Worm (Caenorhabditis elegans) whole organism, young adult: ENCODE measurements around the gene fbxa-157.
"Not testable (repeated sequence)": the region's sequence is repeated elsewhere in the genome, so short reads cannot be mapped to it uniquely, and the experiment has no call there.

Experiments
- B0336.3 ChIP-seq: fragments of 200-800 bp; sonication (Bioruptor generic); IDR thresholded peaks from 2 replicates; pipeline ENCODE4 v1.3.6; 2022; ENCODE audit warnings: missing genetic modification characterization, missing compliant biosample characterization
- D2030.7 ChIP-seq: fragments of 200-800 bp; sonication (Bioruptor generic); IDR thresholded peaks from 2 replicates; pipeline ENCODE4 v1.3.6; 2022; ENCODE audit warnings: missing genetic modification reagents, missing genetic modification characterization, missing compliant biosample characterization
- F23B12.7 ChIP-seq: sonication (generic microtip); optimal IDR thresholded peaks from 2 replicates; lab custom pipeline; 2017; ENCODE audit warnings: missing genetic modification characterization, mild to moderate bottlenecking, missing compliant biosample characterization, antibody characterized with exemption, moderate library complexity; ENCODE audit not compliant: insufficient read depth
- F33H1.4 ChIP-seq: fragments of 200-800 bp; sonication (Bioruptor generic); IDR thresholded peaks from 2 replicates; pipeline ENCODE4 v1.3.6; 2022; ENCODE audit warnings: missing genetic modification reagents, missing genetic modification characterization, missing compliant biosample characterization
- F52B5.7 ChIP-seq: sonication (generic microtip); optimal IDR thresholded peaks from 2 replicates; lab custom pipeline; 2016; ENCODE audit warnings: mild to moderate bottlenecking, missing genetic modification characterization, missing compliant biosample characterization
- attf-6 ChIP-seq: fragments of 200-800 bp; sonication (Bioruptor generic); IDR thresholded peaks from 2 replicates; pipeline ENCODE4 v1.3.6; 2022; ENCODE audit warnings: missing genetic modification reagents, missing genetic modification characterization, missing compliant biosample characterization
- bed-1 ChIP-seq: fragments of 200-800 bp; sonication (Bioruptor generic); IDR thresholded peaks from 2 replicates; pipeline ENCODE4 v1.3.6; 2022; ENCODE audit warnings: missing genetic modification reagents, missing genetic modification characterization, missing compliant biosample characterization
- ccch-3 ChIP-seq: fragments of 200-800 bp; sonication (Bioruptor generic); optimal IDR thresholded peaks from 2 replicates; lab custom pipeline; 2018; ENCODE audit warnings: mild to moderate bottlenecking, missing genetic modification characterization, missing compliant biosample characterization
- cebp-1 ChIP-seq, 2 experiments: fragments of 200-800 bp in 1 of 2; sonication (Bioruptor generic) in 1 of 2; sonication (generic microtip) in 1 of 2; IDR thresholded peaks in 1 of 2; optimal IDR thresholded peaks in 1 of 2; 2 replicates each; pipeline versions ENCODE4 v1.3.6 to Lab custom; 2017 to 2022; ENCODE audit warnings: missing compliant biosample characterization in 2 of 2, missing genetic modification characterization in 2 of 2, mild to moderate bottlenecking in 1 of 2, missing genetic modification reagents in 1 of 2, moderate library complexity in 1 of 2
- ceh-58 ChIP-seq: fragments of 200-800 bp; sonication (Bioruptor generic); IDR thresholded peaks from 2 replicates; pipeline ENCODE4 v1.3.6; 2022; ENCODE audit warnings: missing genetic modification characterization, missing compliant biosample characterization
- dpff-1 ChIP-seq: sonication (generic microtip); optimal IDR thresholded peaks from 2 replicates; lab custom pipeline; 2017; ENCODE audit warnings: mild to moderate bottlenecking, missing genetic modification characterization, missing compliant biosample characterization
- dpl-1 ChIP-seq: fragments of 150-350 bp; optimal IDR thresholded peaks from 2 replicates; lab custom pipeline; 2014; ENCODE audit warnings: missing biosample characterization, missing genetic modification reagents, missing genetic modification characterization
- egl-18 ChIP-seq: fragments of 200-800 bp; sonication (Bioruptor generic); IDR thresholded peaks from 2 replicates; pipeline ENCODE4 v1.3.6; 2022; ENCODE audit warnings: missing genetic modification reagents, missing genetic modification characterization, missing compliant biosample characterization
- egrh-3 ChIP-seq: fragments of 200-800 bp; sonication (Bioruptor generic); IDR thresholded peaks from 2 replicates; pipeline ENCODE4 v1.3.6; 2022; ENCODE audit warnings: missing genetic modification reagents, missing genetic modification characterization, missing compliant biosample characterization
- ekl-4 ChIP-seq: fragments of 200-800 bp; sonication (Bioruptor generic); IDR thresholded peaks from 2 replicates; pipeline ENCODE4 v1.3.6; 2022; ENCODE audit warnings: missing genetic modification reagents, missing genetic modification characterization, missing compliant biosample characterization
- fkh-3 ChIP-seq: sonication (generic microtip); optimal IDR thresholded peaks from 2 replicates; lab custom pipeline; 2016; ENCODE audit warnings: mild to moderate bottlenecking, missing genetic modification characterization, missing compliant biosample characterization
- gei-17 ChIP-seq: fragments of 200-800 bp; sonication (Bioruptor generic); optimal IDR thresholded peaks from 2 replicates; lab custom pipeline; 2018; ENCODE audit warnings: mild to moderate bottlenecking, missing genetic modification characterization, missing compliant biosample characterization
- him-1 ChIP-seq: sonication (generic microtip); optimal IDR thresholded peaks from 2 replicates; lab custom pipeline; 2016; ENCODE audit warnings: missing genotype, missing genetic modification reagents, missing genetic modification characterization, missing compliant biosample characterization
- lag-1 ChIP-seq: fragments of 200-800 bp; sonication (Bioruptor generic); IDR thresholded peaks from 2 replicates; pipeline ENCODE4 v1.3.6; 2022; ENCODE audit warnings: missing genetic modification reagents, missing genetic modification characterization, missing compliant biosample characterization
- lin-26 ChIP-seq: fragments of 200-800 bp; sonication (Bioruptor generic); IDR thresholded peaks from 2 replicates; pipeline ENCODE4 v1.3.6; 2022; ENCODE audit warnings: missing genetic modification reagents, missing genetic modification characterization, missing compliant biosample characterization
- lin-54 ChIP-seq: fragments of 200-800 bp; sonication (Bioruptor generic); optimal IDR thresholded peaks from 2 replicates; lab custom pipeline; 2018; ENCODE audit warnings: mild to moderate bottlenecking, missing genetic modification characterization, missing compliant biosample characterization
- lsl-1 ChIP-seq: fragments of 200-800 bp; sonication (Bioruptor generic); optimal IDR thresholded peaks from 2 replicates; lab custom pipeline; 2018; ENCODE audit warnings: mild to moderate bottlenecking, missing genetic modification characterization, moderate library complexity, missing compliant biosample characterization
- madf-6 ChIP-seq: fragments of 200-800 bp; sonication (Bioruptor generic); IDR thresholded peaks from 2 replicates; pipeline ENCODE4 v1.3.6; 2022; ENCODE audit warnings: missing genetic modification reagents, missing genetic modification characterization, missing compliant biosample characterization
- madf-8 ChIP-seq: fragments of 200-800 bp; sonication (Bioruptor generic); conservative IDR thresholded peaks from 2 replicates; pipeline ENCODE4 v1.3.6; 2022; ENCODE audit warnings: missing genetic modification reagents, missing genetic modification characterization, missing compliant biosample characterization
- mcd-1 ChIP-seq: fragments of 200-800 bp; sonication (Bioruptor generic); IDR thresholded peaks from 2 replicates; pipeline ENCODE4 v1.3.6; 2022; ENCODE audit warnings: missing genetic modification reagents, missing genetic modification characterization, missing compliant biosample characterization
- nfya-2 ChIP-seq: fragments of 200-800 bp; sonication (Bioruptor generic); IDR thresholded peaks from 2 replicates; pipeline ENCODE4 v1.3.6; 2022; ENCODE audit warnings: missing genetic modification reagents, missing genetic modification characterization, missing compliant biosample characterization
- nfyb-1 ChIP-seq: fragments of 200-800 bp; sonication (Bioruptor generic); IDR thresholded peaks from 2 replicates; pipeline ENCODE4 v1.3.6; 2022; ENCODE audit warnings: missing genetic modification reagents, missing genetic modification characterization, missing compliant biosample characterization
- nhr-120 ChIP-seq: fragments of 200-800 bp; sonication (Bioruptor generic); IDR thresholded peaks from 2 replicates; pipeline ENCODE4 v1.3.6; 2022; ENCODE audit warnings: missing genetic modification characterization, missing compliant biosample characterization
- nhr-27 ChIP-seq: fragments of 200-800 bp; sonication (Bioruptor generic); optimal IDR thresholded peaks from 2 replicates; lab custom pipeline; 2018; ENCODE audit warnings: mild to moderate bottlenecking, missing genetic modification characterization, moderate library complexity, missing compliant biosample characterization
- repo-1 ChIP-seq: sonication (generic microtip); optimal IDR thresholded peaks from 2 replicates; lab custom pipeline; 2017; ENCODE audit warnings: mild to moderate bottlenecking, missing genetic modification characterization, missing compliant biosample characterization
- sdz-38 ChIP-seq: sonication (generic microtip); optimal IDR thresholded peaks from 2 replicates; lab custom pipeline; 2016; ENCODE audit warnings: missing genotype, missing genetic modification characterization, missing compliant biosample characterization
- sptf-2 ChIP-seq: fragments of 200-800 bp; sonication (Bioruptor generic); optimal IDR thresholded peaks from 2 replicates; lab custom pipeline; 2018; ENCODE audit warnings: mild to moderate bottlenecking, missing genetic modification characterization, missing compliant biosample characterization
- tlf-1 ChIP-seq: fragments of 200-800 bp; sonication (Bioruptor generic); optimal IDR thresholded peaks from 2 replicates; lab custom pipeline; 2018; ENCODE audit warnings: mild to moderate bottlenecking, missing genetic modification characterization, missing compliant biosample characterization
- xnd-1 ChIP-seq: sonication (generic microtip); optimal IDR thresholded peaks from 2 replicates; lab custom pipeline; 2016; ENCODE audit warnings: missing genotype, missing genetic modification reagents, missing genetic modification characterization, missing compliant biosample characterization
- zfh-2 ChIP-seq: fragments of 200-800 bp; sonication (Bioruptor generic); conservative IDR thresholded peaks from 2 replicates; pipeline ENCODE4 v1.3.6; 2022; ENCODE audit warnings: missing genetic modification reagents, missing genetic modification characterization, missing compliant biosample characterization
- ztf-25 ChIP-seq: fragments of 200-800 bp; sonication (Bioruptor generic); IDR thresholded peaks from 2 replicates; pipeline ENCODE4 v1.3.6; 2022; ENCODE audit warnings: missing genetic modification reagents, missing genetic modification characterization, missing compliant biosample characterization
- ztf-6 ChIP-seq: fragments of 200-800 bp; sonication (Bioruptor generic); IDR thresholded peaks from 2 replicates; pipeline ENCODE4 v1.3.6; 2022; ENCODE audit warnings: missing genetic modification reagents, missing genetic modification characterization, missing compliant biosample characterization

Gene fbxa-157

ce11 chrV:17921423-17921822 is 21.8 kb downstream of the fbxa-157 start, which contains the start of gene E01B7.2 (continued):
- TF ChIP-seq fkh-3 (tag; lab: Kevin White, UChicago) (no peak), dpl-1 (peak; percentile 76), ccch-3 (GFP tag; lab: Kevin White, UChicago) (no peak), F52B5.7 (tag; lab: Kevin White, UChicago) (no peak), nfyb-1 (GFP tag; lab: Robert Waterston, UW) (peak; percentile 41; the same call in 1 of the 2 replicates), repo-1 (peak; percentile 6), egl-18 (GFP tag; lab: Robert Waterston, UW) (no peak), sptf-2 (no peak), ekl-4 (GFP tag; lab: Robert Waterston, UW) (no peak), gei-17 (GFP tag; lab: Kevin White, UChicago) (no peak), attf-6 (GFP tag; lab: Robert Waterston, UW) (no peak; the same call in 1 of the 2 replicates), ztf-25 (GFP tag; lab: Robert Waterston, UW) (no peak), F23B12.7 (tag; lab: Kevin White, UChicago) (peak; percentile 60), nhr-120 (no peak), him-1 (tag; lab: Kevin White, UChicago) (peak; percentile 36), bed-1 (GFP tag; lab: Robert Waterston, UW) (no peak), ztf-6 (no peak), sdz-38 (tag; lab: Kevin White, UChicago) (no peak), dpff-1 (tag; lab: Kevin White, UChicago) (no peak), nhr-27 (tag; lab: Kevin White, UChicago) (no peak), ceh-58 (GFP tag; lab: Robert Waterston, UW) (no peak), lag-1 (no peak), lin-54 (peak; percentile 95), tlf-1 (GFP tag; lab: Kevin White, UChicago) (peak; percentile 27), B0336.3 (0 out of 2 replicates have a peak, but pooled peaks have one; percentile 39)

DNA sequence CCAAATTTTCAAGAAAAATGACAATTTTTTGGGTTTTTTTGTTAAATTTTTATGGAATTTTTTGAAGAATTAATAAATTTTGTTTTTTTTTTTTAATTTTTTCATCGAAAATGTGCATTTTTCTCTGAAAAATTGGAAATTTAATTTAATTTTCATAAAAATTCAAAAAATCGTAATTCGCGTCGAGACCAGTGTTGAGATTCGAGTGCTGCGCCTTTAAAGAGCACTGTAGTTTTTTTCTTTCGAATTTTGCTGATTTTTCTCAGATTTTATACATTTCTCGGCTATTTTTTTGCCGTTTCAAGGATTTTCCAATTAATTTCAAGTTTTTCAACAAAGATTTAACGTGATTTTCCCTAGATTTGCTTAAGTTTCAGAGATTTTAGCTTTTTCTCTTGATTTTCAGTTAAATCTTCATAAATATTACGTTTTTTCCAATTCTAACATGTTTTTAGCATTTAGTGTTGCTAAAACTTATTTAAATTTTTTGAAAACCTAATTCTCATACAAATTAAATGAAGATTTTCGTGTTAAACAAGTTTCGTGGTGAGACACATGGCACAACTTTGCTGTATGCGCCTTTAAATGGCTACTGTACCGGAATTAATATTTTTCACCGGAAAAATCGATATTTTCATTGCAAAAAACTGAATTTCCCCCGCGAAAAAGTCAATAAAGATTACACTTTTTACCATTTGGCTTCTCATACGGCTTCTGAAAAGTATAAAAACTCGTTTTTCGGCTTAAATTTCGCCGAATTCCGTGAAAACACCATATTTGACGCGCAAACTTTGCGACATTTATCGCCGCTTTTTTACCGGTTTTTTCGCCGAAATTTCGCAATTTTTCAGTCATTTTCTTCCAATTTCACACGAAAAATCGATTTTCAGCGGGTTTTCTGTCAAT is 24.7 kb downstream of the fbxa-157 start, which contains the start of gene usp-50:
TSS of gene usp-50 (plus strand) at position 822 of the 906 bp plus-strand sequence.
- TF ChIP-seq madf-6 (GFP tag; lab: Robert Waterston, UW) (peak; percentile 81), him-1 (tag; lab: Kevin White, UChicago) (peak; percentile 14), cebp-1 (tag; optimal IDR thresholded peaks at IDR 0.05; lab: Kevin White, UChicago) (peak; percentile 49), mcd-1 (GFP tag; lab: Robert Waterston, UW) (peak; percentile 41; the same call in 1 of the 2 replicates), madf-8 (peak; percentile 53), xnd-1 (tag; lab: Kevin White, UChicago) (peak; percentile 88), lsl-1 (GFP tag; lab: Kevin White, UChicago) (peak; percentile 83), F33H1.4 (GFP tag; lab: Robert Waterston, UW) (peak; percentile 85), D2030.7 (GFP tag; lab: Robert Waterston, UW) (0 out of 2 replicates have a peak, but pooled peaks have one; percentile 14)
- not testable (repeated sequence) for TF ChIP-seq cebp-1 (GFP tag; IDR thresholded peaks at IDR 0.05; lab: Robert Waterston, UW)

ce11 chrV:17928128-17928527 is 28.5 kb downstream of the fbxa-157 start:
- TF ChIP-seq egl-18 (GFP tag; lab: Robert Waterston, UW): no peak
- TF ChIP-seq nfya-2 (GFP tag; lab: Robert Waterston, UW): no peak
- no peak for TF ChIP-seq lin-26 (GFP tag; lab: Robert Waterston, UW)
- TF ChIP-seq zfh-2: peak; percentile 91
- TF ChIP-seq egrh-3 (GFP tag; lab: Robert Waterston, UW): peak; percentile 48; the same call in 1 of the 2 replicates
